Worm (Caenorhabditis elegans) whole organism, L1 larva: Measurements from ENCODE around the gene srz-47.

Source experiments
- C16A3.4 ChIP-seq: fragments of 150-350 bp; optimal IDR thresholded peaks from 2 replicates; lab custom pipeline; 2014; ENCODE audit warnings: missing biosample characterization, missing genetic modification characterization
- Y116A8C.19 ChIP-seq: sonication (generic microtip); optimal IDR thresholded peaks from 2 replicates; lab custom pipeline; 2016; ENCODE audit warnings: missing compliant biosample characterization, missing genetic modification characterization, borderline replicate concordance
- aha-1 ChIP-seq: fragments of 150-350 bp; optimal IDR thresholded peaks from 2 replicates; lab custom pipeline; 2014; ENCODE audit warnings: missing biosample characterization, missing genetic modification characterization
- alr-1 ChIP-seq: fragments of 200-800 bp; sonication (Bioruptor generic); optimal IDR thresholded peaks from 2 replicates; lab custom pipeline; 2018; ENCODE audit warnings: borderline replicate concordance, mild to moderate bottlenecking, missing genetic modification characterization, missing compliant biosample characterization
- blmp-1 ChIP-seq: fragments of 150-350 bp; optimal IDR thresholded peaks from 2 replicates; lab custom pipeline; 2014; ENCODE audit warnings: missing biosample characterization, missing genetic modification characterization
- ceh-63 ChIP-seq: fragments of 200-800 bp; sonication (Bioruptor generic); optimal IDR thresholded peaks from 2 replicates; lab custom pipeline; 2018; ENCODE audit warnings: mild to moderate bottlenecking, missing genetic modification characterization, missing compliant biosample characterization
- ceh-82 ChIP-seq, 3 experiments: fragments of 150-350 bp in 1 of 3; sonication (generic microtip) in 2 of 3; optimal IDR thresholded peaks; 2 replicates each; lab custom pipeline; 2014 to 2017; ENCODE audit warnings: missing biosample characterization in 3 of 3, missing genetic modification characterization in 3 of 3
- ceh-88 ChIP-seq: fragments of 200-800 bp; sonication (Bioruptor generic); IDR thresholded peaks from 2 replicates; pipeline ENCODE4 v1.3.6; 2022; ENCODE audit warnings: missing genetic modification characterization, missing compliant biosample characterization
- efl-1 ChIP-seq, 4 experiments: fragments of 150-350 bp; optimal IDR thresholded peaks in 3 of 4; peaks in 1 of 4; 1 replicate in 1 of 4; 2 replicates in 3 of 4; lab custom pipeline; 2014; ENCODE audit warnings: missing biosample characterization in 2 of 4, missing genetic modification characterization in 2 of 4, missing genetic modification reagents in 2 of 4
- egl-13 ChIP-seq: sonication (generic microtip); optimal IDR thresholded peaks from 2 replicates; lab custom pipeline; 2016; ENCODE audit warnings: missing genotype, missing genetic modification reagents, missing genetic modification characterization, missing compliant biosample characterization
- ets-5 ChIP-seq: fragments of 200-800 bp; sonication (Bioruptor generic); IDR thresholded peaks from 2 replicates; pipeline ENCODE4 v1.3.6; 2022; ENCODE audit warnings: missing genetic modification characterization, missing compliant biosample characterization
- fkh-4 ChIP-seq: sonication (generic microtip); optimal IDR thresholded peaks from 2 replicates; lab custom pipeline; 2016; ENCODE audit warnings: missing compliant biosample characterization, missing genetic modification characterization, borderline replicate concordance
- fkh-8 ChIP-seq: sonication (generic microtip); optimal IDR thresholded peaks from 2 replicates; lab custom pipeline; 2016; ENCODE audit warnings: mild to moderate bottlenecking, missing genetic modification characterization, missing compliant biosample characterization
- grh-1 ChIP-seq: fragments of 200-800 bp; sonication (Bioruptor generic); IDR thresholded peaks from 2 replicates; pipeline ENCODE4 v1.3.6; 2022; ENCODE audit warnings: missing genetic modification reagents, missing genetic modification characterization, missing compliant biosample characterization
- hlh-17 ChIP-seq: fragments of 200-800 bp; sonication (Bioruptor generic); optimal IDR thresholded peaks from 2 replicates; lab custom pipeline; 2018; ENCODE audit warnings: missing genetic modification characterization, mild to moderate bottlenecking, missing compliant biosample characterization, moderate library complexity, borderline replicate concordance
- irx-1 ChIP-seq: sonication (generic microtip); optimal IDR thresholded peaks from 2 replicates; lab custom pipeline; 2016; ENCODE audit warnings: missing genetic modification characterization, missing compliant biosample characterization
- isw-1 ChIP-seq: fragments of 200-800 bp; sonication (Bioruptor generic); IDR thresholded peaks from 2 replicates; pipeline ENCODE4 v1.3.6; 2022; ENCODE audit warnings: missing genetic modification characterization, missing compliant biosample characterization
- lin-14 ChIP-seq: fragments of 200-800 bp; sonication (Bioruptor generic); optimal IDR thresholded peaks from 2 replicates; lab custom pipeline; 2018; ENCODE audit warnings: mild to moderate bottlenecking, missing genetic modification characterization, moderate library complexity, missing compliant biosample characterization
- lin-35 ChIP-seq, 2 experiments: fragments of 150-350 bp; optimal IDR thresholded peaks; 2 replicates each; lab custom pipeline; 2014; ENCODE audit warnings: missing biosample characterization in 2 of 2, missing genetic modification characterization in 2 of 2, missing genetic modification reagents in 2 of 2
- lin-39 ChIP-seq: fragments of 150-350 bp; optimal IDR thresholded peaks from 2 replicates; lab custom pipeline; 2014; ENCODE audit warnings: missing biosample characterization, missing genetic modification reagents, missing genetic modification characterization
- mdl-1 ChIP-seq, 2 experiments: fragments of 150-350 bp; optimal IDR thresholded peaks; 2 replicates each; lab custom pipeline; 2014 to 2017; ENCODE audit warnings: missing biosample characterization in 2 of 2, missing genetic modification characterization in 2 of 2, inconsistent platforms in 1 of 2
- mef-2 ChIP-seq: fragments of 150-350 bp; optimal IDR thresholded peaks from 2 replicates; lab custom pipeline; 2014; ENCODE audit warnings: missing biosample characterization, missing genetic modification characterization
- nhr-11 ChIP-seq: fragments of 150-350 bp; optimal IDR thresholded peaks from 2 replicates; lab custom pipeline; 2014; ENCODE audit warnings: missing biosample characterization, missing genetic modification characterization
- nhr-12 ChIP-seq: sonication (generic microtip); optimal IDR thresholded peaks from 2 replicates; lab custom pipeline; 2017; ENCODE audit warnings: missing biosample characterization, missing genetic modification characterization
- nhr-19 ChIP-seq: fragments of 200-800 bp; sonication (Bioruptor generic); conservative IDR thresholded peaks from 2 replicates; pipeline ENCODE4 v1.3.6; 2022; ENCODE audit warnings: missing genetic modification characterization, missing compliant biosample characterization
- nhr-47 ChIP-seq: sonication (generic microtip); optimal IDR thresholded peaks from 2 replicates; lab custom pipeline; 2016; ENCODE audit warnings: mild to moderate bottlenecking, missing genetic modification characterization, moderate library complexity, missing compliant biosample characterization
- nhr-71 ChIP-seq: sonication (generic microtip); optimal IDR thresholded peaks from 2 replicates; lab custom pipeline; 2016; ENCODE audit warnings: mild to moderate bottlenecking, missing genetic modification characterization, moderate library complexity, missing compliant biosample characterization
- nhr-76 ChIP-seq: sonication (generic microtip); optimal IDR thresholded peaks from 2 replicates; lab custom pipeline; 2017; ENCODE audit warnings: missing biosample characterization, missing genetic modification characterization
- nhr-77 ChIP-seq: fragments of 150-350 bp; optimal IDR thresholded peaks from 2 replicates; lab custom pipeline; 2014; ENCODE audit warnings: missing biosample characterization, missing genetic modification characterization
- nhr-84 ChIP-seq: sonication (generic microtip); optimal IDR thresholded peaks from 2 replicates; lab custom pipeline; 2017; ENCODE audit warnings: missing biosample characterization, missing genetic modification characterization
- nhr-85 ChIP-seq: sonication (generic microtip); peaks from one replicate; lab custom pipeline; 2016; ENCODE audit warnings: missing genetic modification characterization, inconsistent platforms, missing compliant biosample characterization
- pag-3 ChIP-seq: sonication (generic microtip); optimal IDR thresholded peaks from 2 replicates; lab custom pipeline; 2017; ENCODE audit warnings: missing genetic modification characterization, mild to moderate bottlenecking, missing compliant biosample characterization, antibody characterized with exemption, borderline replicate concordance; ENCODE audit not compliant: insufficient read depth
- pax-3 ChIP-seq: fragments of 200-800 bp; sonication (Bioruptor generic); optimal IDR thresholded peaks from 2 replicates; lab custom pipeline; 2018; ENCODE audit warnings: mild to moderate bottlenecking, missing genetic modification characterization, moderate library complexity, missing compliant biosample characterization
- pqm-1 ChIP-seq: sonication (generic microtip); optimal IDR thresholded peaks from 3 replicates; lab custom pipeline; 2017; ENCODE audit warnings: missing biosample characterization, missing genetic modification characterization
- rnt-1 ChIP-seq: sonication (generic microtip); optimal IDR thresholded peaks from 2 replicates; lab custom pipeline; 2016; ENCODE audit warnings: mild to moderate bottlenecking, missing genetic modification characterization, moderate library complexity, missing compliant biosample characterization
- skn-1 ChIP-seq: fragments of 150-350 bp; optimal IDR thresholded peaks from 2 replicates; lab custom pipeline; 2014; ENCODE audit warnings: missing biosample characterization, missing genetic modification characterization
- sptf-1 ChIP-seq: fragments of 150-350 bp; optimal IDR thresholded peaks from 2 replicates; lab custom pipeline; 2014; ENCODE audit warnings: missing biosample characterization, missing genetic modification characterization
- swsn-7 ChIP-seq: sonication (generic microtip); optimal IDR thresholded peaks from 2 replicates; lab custom pipeline; 2016; ENCODE audit warnings: missing genetic modification characterization, missing compliant biosample characterization
- tbx-2 ChIP-seq: sonication (generic microtip); optimal IDR thresholded peaks from 2 replicates; lab custom pipeline; 2016; ENCODE audit warnings: missing genetic modification characterization, missing compliant biosample characterization
- unc-30 ChIP-seq: sonication (generic microtip); optimal IDR thresholded peaks from 2 replicates; lab custom pipeline; 2017; ENCODE audit warnings: missing biosample characterization, missing genetic modification characterization
- unc-86 ChIP-seq: sonication (generic microtip); optimal IDR thresholded peaks from 2 replicates; lab custom pipeline; 2016; ENCODE audit warnings: missing genetic modification characterization, missing compliant biosample characterization
- unc-98 ChIP-seq: fragments of 200-800 bp; sonication (Bioruptor generic); IDR thresholded peaks from 2 replicates; pipeline ENCODE4 v1.3.6; 2022; ENCODE audit warnings: missing genetic modification characterization, missing compliant biosample characterization
- xbp-1 ChIP-seq: sonication (generic microtip); optimal IDR thresholded peaks from 2 replicates; lab custom pipeline; 2016; ENCODE audit warnings: missing genetic modification characterization, missing compliant biosample characterization
- zag-1 ChIP-seq: fragments of 150-350 bp; optimal IDR thresholded peaks from 2 replicates; lab custom pipeline; 2014; ENCODE audit warnings: missing biosample characterization, missing genetic modification characterization
- zip-4 ChIP-seq: fragments of 200-800 bp; sonication (Bioruptor generic); optimal IDR thresholded peaks from 2 replicates; lab custom pipeline; 2018; ENCODE audit warnings: mild to moderate bottlenecking, missing genetic modification characterization, moderate library complexity, missing compliant biosample characterization

The srz-47 gene

ce11 chrV:17215602-17216001 is 23.5 kb upstream of the srz-47 start:
- TF ChIP-seq nhr-11 (tag; lab: Kevin White, UChicago) (no peak), nhr-76 (tag; lab: Kevin White, UChicago) (no peak), isw-1 (GFP tag; lab: Robert Waterston, UW) (no peak), ceh-63 (no peak), zag-1 (tag; lab: Kevin White, UChicago) (no peak)

ce11 chrV:17212743-17213142 is 20.6 kb upstream of the srz-47 start, which contains the start of gene srh-113:
Gene srh-113, plus strand, starts transcription at chrV:17213043.
- TF ChIP-seq unc-98 (GFP tag; lab: Robert Waterston, UW) = no peak
- no peak for TF ChIP-seq nhr-84 (tag; lab: Kevin White, UChicago)
- no peak for TF ChIP-seq skn-1
- no peak for TF ChIP-seq fkh-8 (tag; lab: Kevin White, UChicago)
- no peak for TF ChIP-seq sptf-1
- no peak for TF ChIP-seq hlh-17
- TF ChIP-seq ceh-82 (tag; optimal IDR thresholded peaks at IDR 0.05; lab: Kevin White, UChicago) = no peak
- no peak for TF ChIP-seq nhr-19 (GFP tag; lab: Robert Waterston, UW)
- TF ChIP-seq nhr-71 (tag; lab: Kevin White, UChicago) = no peak
- TF ChIP-seq nhr-11 (tag; lab: Kevin White, UChicago) = no peak
- TF ChIP-seq grh-1 (GFP tag; lab: Robert Waterston, UW) = no peak
- TF ChIP-seq egl-13 (tag; lab: Kevin White, UChicago) = no peak
- TF ChIP-seq blmp-1 (tag; lab: Kevin White, UChicago) = no peak

ce11 chrV:17211989-17212731 is 20.0 kb upstream of the srz-47 start, which contains the start of gene srh-236:
Gene srh-236, minus strand, starts transcription at chrV:17212039.
- TF ChIP-seq tbx-2 (tag; lab: Kevin White, UChicago) = no peak
- no peak for TF ChIP-seq nhr-85
- no peak for TF ChIP-seq lin-14 (GFP tag; lab: Kevin White, UChicago)
- TF ChIP-seq alr-1 = no peak
- TF ChIP-seq isw-1 (GFP tag; lab: Robert Waterston, UW) = no peak
- no peak for TF ChIP-seq fkh-4
- TF ChIP-seq swsn-7 (tag; lab: Kevin White, UChicago) = no peak
- no peak for TF ChIP-seq ceh-82 (tag; optimal IDR thresholded peaks at IDR 0.05; lab: Kevin White, UChicago)
- no peak for TF ChIP-seq zip-4 (GFP tag; lab: Kevin White, UChicago)
- no peak for TF ChIP-seq pax-3 (tag; lab: Kevin White, UChicago)
- TF ChIP-seq lin-39 (tag; lab: Kevin White, UChicago) = no peak
- TF ChIP-seq unc-30 = no peak
- TF ChIP-seq grh-1 (GFP tag; lab: Robert Waterston, UW) = no peak
- TF ChIP-seq mdl-1 (tag; optimal IDR thresholded peaks at IDR 0.05; lab: Kevin White, UChicago) = no peak
- no peak for TF ChIP-seq xbp-1 (tag; lab: Kevin White, UChicago)
- TF ChIP-seq fkh-8 (tag; lab: Kevin White, UChicago) = no peak
- TF ChIP-seq aha-1 = no peak
- TF ChIP-seq unc-86 (tag; lab: Kevin White, UChicago) = no peak
- TF ChIP-seq mef-2 (tag; lab: Kevin White, UChicago) = no peak
- TF ChIP-seq rnt-1 (tag; lab: Kevin White, UChicago) = no peak

ce11 chrV:17208045-17208444 is 15.9 kb upstream of the srz-47 start, which contains the start of gene Y68A4A.13:
Gene Y68A4A.13, minus strand, starts transcription at chrV:17208145.
- TF ChIP-seq zip-4 (GFP tag; lab: Kevin White, UChicago) (no peak), pqm-1 (tag; lab: Kevin White, UChicago) (no peak), irx-1 (tag; lab: Kevin White, UChicago) (no peak), ets-5 (GFP tag; lab: Robert Waterston, UW) (no peak), nhr-47 (no peak), xbp-1 (tag; lab: Kevin White, UChicago) (no peak), tbx-2 (tag; lab: Kevin White, UChicago) (no peak), nhr-77 (no peak), ceh-63 (no peak), nhr-12 (tag; lab: Kevin White, UChicago) (no peak), lin-35 (GFP tag; optimal IDR thresholded peaks at IDR 0.05; lab: Kevin White, UChicago) (no peak), C16A3.4 (tag; lab: Kevin White, UChicago) (no peak), nhr-19 (GFP tag; lab: Robert Waterston, UW) (no peak), Y116A8C.19 (tag; lab: Kevin White, UChicago) (no peak), pag-3 (no peak), alr-1 (no peak), ceh-88 (GFP tag; lab: Robert Waterston, UW) (no peak), efl-1 (optimal IDR thresholded peaks at IDR 0.05; lab: Kevin White, UChicago) (no peak), efl-1 (GFP tag; optimal IDR thresholded peaks at IDR 0.05 in 1 of 2; lab: Kevin White, UChicago) (no peak)
